Worm (Caenorhabditis elegans): Measurements from ENCODE around the gene C14C10.1.

The C14C10.1 gene

ce11 chrV:12599510-12600242, 11.5 kb downstream of the C14C10.1 start, which contains the start of gene C14C10.5:
C14C10.5 (plus strand) TSS chrV:12600192.
- TF ChIP-seq zip-5 (tag; optimal IDR thresholded peaks at IDR 0.05) (no peak), pax-1 (tag; optimal IDR thresholded peaks at IDR 0.05) (no peak), ceh-2 (tag; optimal IDR thresholded peaks at IDR 0.05) (no peak), nhr-232 (tag; optimal IDR thresholded peaks at IDR 0.05) (no peak), odd-2 (tag; optimal IDR thresholded peaks at IDR 0.05) (no peak)

DNA sequence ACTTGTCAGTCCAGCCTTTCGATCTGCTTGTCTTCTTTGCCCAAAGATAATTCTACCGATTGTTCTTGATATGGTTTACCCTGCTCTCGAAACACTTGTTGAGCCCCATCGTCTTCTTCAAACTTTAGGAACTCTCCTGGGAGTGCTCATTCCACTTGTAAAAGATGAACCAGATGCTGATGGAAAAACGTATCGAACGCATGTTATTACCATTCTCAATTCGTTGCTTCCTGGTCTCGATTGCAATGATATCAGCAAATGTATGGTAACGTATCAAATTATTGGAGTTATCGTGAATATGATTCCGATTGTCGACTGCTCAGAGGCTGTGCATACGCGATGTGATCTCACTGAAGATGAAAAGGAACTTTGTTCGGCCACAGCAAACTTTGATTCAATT, 13.7 kb downstream of the C14C10.1 start:
- no peak for TF ChIP-seq ceh-31 (tag; optimal IDR thresholded peaks at IDR 0.05)
- TF ChIP-seq C38D4.7 (GFP tag; optimal IDR thresholded peaks at IDR 0.05) = no peak
- no peak for TF ChIP-seq pros-1 (tag; optimal IDR thresholded peaks at IDR 0.05)

DNA sequence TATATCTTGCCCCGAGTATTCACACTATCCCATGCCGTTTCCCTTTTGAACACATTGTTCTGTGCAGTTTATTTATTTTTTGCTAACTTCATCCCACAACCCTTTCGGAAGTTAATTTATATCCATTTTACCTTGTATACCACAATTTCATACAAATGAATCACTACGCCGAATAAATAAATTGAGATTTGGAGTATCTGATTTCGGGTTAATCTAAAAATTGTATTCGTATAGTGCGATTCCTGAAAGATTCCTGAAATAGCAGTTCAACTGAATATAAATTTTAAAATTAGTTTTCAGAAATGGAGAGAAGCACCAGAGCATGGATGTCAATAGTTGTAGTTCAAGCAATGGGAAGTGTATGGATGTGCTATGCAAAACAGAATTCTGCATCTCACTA, 19.0 kb downstream of the C14C10.1 start, which contains the start of gene erg-28:
TSS of gene erg-28 (plus strand) at position 301 of the 400 bp plus-strand sequence.
- TF ChIP-seq zip-5 (tag; optimal IDR thresholded peaks at IDR 0.05) (no peak), nhr-11 (tag; optimal IDR thresholded peaks at IDR 0.05) (no peak), hlh-8 (tag; optimal IDR thresholded peaks at IDR 0.05) (no peak), ref-2 (tag; optimal IDR thresholded peaks at IDR 0.05) (no peak), dmd-4 (tag; optimal IDR thresholded peaks at IDR 0.05; ENCODE audit: borderline replicate concordance) (no peak), odd-2 (tag; optimal IDR thresholded peaks at IDR 0.05) (no peak), fax-1 (tag; optimal IDR thresholded peaks at IDR 0.05) (no peak), ztf-16 (tag; optimal IDR thresholded peaks at IDR 0.05) (no peak), sdc-2 (tag; optimal IDR thresholded peaks at IDR 0.05) (no peak), unc-55 (GFP tag; optimal IDR thresholded peaks at IDR 0.05) (no peak), ama-1 (optimal IDR thresholded peaks at IDR 0.05) (no peak), ceh-31 (tag; optimal IDR thresholded peaks at IDR 0.05) (no peak), ceh-6 (GFP tag; optimal IDR thresholded peaks at IDR 0.05) (no peak), Y22D7AL.16 (tag; optimal IDR thresholded peaks at IDR 0.05) (no peak), fkh-6 (tag; optimal IDR thresholded peaks at IDR 0.05) (no peak), elt-4 (tag; optimal IDR thresholded peaks at IDR 0.05) (no peak), che-1 (tag; optimal IDR thresholded peaks at IDR 0.05) (no peak)

ce11 chrV:12608857-12609256, 20.7 kb downstream of the C14C10.1 start, which contains the start of gene ZC116.5:
ZC116.5 (minus strand) TSS chrV:12608957.
- TF ChIP-seq pros-1 (tag; optimal IDR thresholded peaks at IDR 0.05) = no peak
- TF ChIP-seq fkh-6 (tag; optimal IDR thresholded peaks at IDR 0.05) = no peak
- TF ChIP-seq C38D4.7 (GFP tag; optimal IDR thresholded peaks at IDR 0.05) = no peak
- no peak for TF ChIP-seq K09A11.1 (tag; optimal IDR thresholded peaks at IDR 0.05; ENCODE audit: insufficient read depth)
- no peak for TF ChIP-seq npax-4 (tag; optimal IDR thresholded peaks at IDR 0.05)
- no peak for TF ChIP-seq hlh-6 (tag; optimal IDR thresholded peaks at IDR 0.05)
- no peak for TF ChIP-seq hlh-8 (tag; optimal IDR thresholded peaks at IDR 0.05)
- no peak for TF ChIP-seq C08G9.2 (tag; optimal IDR thresholded peaks at IDR 0.05)
- no peak for TF ChIP-seq tbx-7 (tag; optimal IDR thresholded peaks at IDR 0.05)
- no peak for TF ChIP-seq ceh-22 (tag; optimal IDR thresholded peaks at IDR 0.05)
- no peak for TF ChIP-seq pqm-1 (tag; optimal IDR thresholded peaks at IDR 0.05)
- no peak for TF ChIP-seq ceh-34 (tag; optimal IDR thresholded peaks at IDR 0.05)
- no peak for TF ChIP-seq sox-2 (GFP tag; IDR thresholded peaks at IDR 0.05)
- TF ChIP-seq ceh-24 (tag; optimal IDR thresholded peaks at IDR 0.05) = no peak
- TF ChIP-seq ref-2 (tag; optimal IDR thresholded peaks at IDR 0.05) = no peak
- TF ChIP-seq hlh-30 (tag; optimal IDR thresholded peaks at IDR 0.05; ENCODE audit: insufficient read depth) = no peak
- TF ChIP-seq nfya-1 (tag; optimal IDR thresholded peaks at IDR 0.05) = no peak
- no peak for TF ChIP-seq madf-2 (tag; optimal IDR thresholded peaks at IDR 0.05)
- TF ChIP-seq ceh-45 (GFP tag; IDR thresholded peaks at IDR 0.05) = no peak

All from whole organism, late embryonic.